Worm (Caenorhabditis elegans) whole organism, early embryonic: ENCODE data around the gene B0024.15.

Source experiments
- B0310.2 ChIP-seq: sonication (generic microtip); optimal IDR thresholded peaks from 2 replicates; lab custom pipeline; 2016; ENCODE audit warnings: mild to moderate bottlenecking, missing genetic modification characterization, missing compliant biosample characterization
- ama-1 ChIP-seq: fragments of 150-350 bp; optimal IDR thresholded peaks from 2 replicates; lab custom pipeline; 2014
- hnd-1 ChIP-seq: sonication (generic microtip); optimal IDR thresholded peaks from 2 replicates; lab custom pipeline; 2016; ENCODE audit warnings: missing genetic modification characterization, missing compliant biosample characterization
- pes-1 ChIP-seq: fragments of 200-800 bp; sonication (Bioruptor generic); IDR thresholded peaks from 2 replicates; pipeline ENCODE4 v1.3.6; 2022; ENCODE audit warnings: missing genetic modification reagents, missing genetic modification characterization, missing compliant biosample characterization

ce11 chrV:10317294-10317693 lies 27.5 kb downstream of the B0024.15 start, which contains the start of gene asps-1:
- TF ChIP-seq pes-1 (GFP tag; lab: Robert Waterston, UW): no peak
- no peak for TF ChIP-seq hnd-1 (tag; lab: Kevin White, UChicago)
- no peak for TF ChIP-seq ama-1
- TF ChIP-seq B0310.2: no peak
